Fruit fly (Drosophila melanogaster) whole organism, larva: Measurements from ENCODE around the gene scu.

Experiments used
- noc ChIP-seq: fragments of 200-800 bp; sonication (Bioruptor generic); optimal IDR thresholded peaks from 3 replicates; lab custom pipeline; 2019; ENCODE audit warnings: missing biosample characterization, mild to moderate bottlenecking, missing genetic modification characterization, moderate library complexity

Gene scu

DNA sequence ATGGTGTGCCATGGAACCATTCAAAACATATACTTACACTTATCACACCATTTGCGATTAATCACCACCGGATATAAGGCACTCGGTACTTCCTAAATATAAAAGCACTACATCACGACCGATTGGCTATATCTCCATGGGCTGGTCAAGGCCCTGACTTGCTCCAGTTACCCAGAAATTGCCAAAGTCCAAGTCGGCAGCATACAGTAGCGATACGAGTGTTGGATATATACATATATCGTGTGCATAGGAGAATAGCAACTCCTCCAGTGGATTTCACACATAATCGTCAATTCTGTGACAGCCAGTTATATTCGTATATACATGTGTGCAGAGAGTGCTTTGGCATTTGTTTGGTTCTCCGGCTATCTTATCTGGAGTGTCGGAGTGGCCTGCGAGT, 3.1 kb downstream of the scu start:
- TF ChIP-seq noc (tag; lab: Kevin White, UChicago) = no peak

DNA sequence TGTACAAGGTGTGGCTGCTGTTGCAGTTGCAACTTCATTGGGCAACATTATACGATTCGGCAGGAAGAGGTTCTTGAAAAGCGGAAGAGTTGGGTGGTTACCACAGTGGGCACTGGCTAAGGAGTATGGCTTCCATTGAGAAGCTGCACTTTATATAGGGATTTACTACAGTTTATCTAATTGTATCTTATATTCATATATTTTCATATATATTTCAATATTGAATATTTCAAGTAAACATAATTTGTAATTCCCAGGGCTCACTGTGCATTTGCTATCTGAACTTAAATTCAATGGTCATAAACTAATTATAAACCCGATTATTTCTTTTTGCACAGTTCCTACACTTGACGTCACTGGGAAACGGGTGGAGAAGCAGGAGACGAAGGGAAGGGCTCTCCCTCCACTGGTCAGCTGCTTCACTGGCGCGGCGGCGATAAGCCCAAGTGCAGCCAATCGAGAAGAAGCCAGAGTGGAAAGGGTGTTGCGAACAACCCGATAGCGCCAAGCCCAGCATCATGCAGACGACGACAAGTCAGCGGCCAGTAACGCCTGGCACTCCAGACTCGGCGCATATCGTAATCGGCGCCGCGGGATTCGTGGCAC, 3.8 kb downstream of the scu start:
- peak; percentile 87 for TF ChIP-seq noc (tag; lab: Kevin White, UChicago)

DNA sequence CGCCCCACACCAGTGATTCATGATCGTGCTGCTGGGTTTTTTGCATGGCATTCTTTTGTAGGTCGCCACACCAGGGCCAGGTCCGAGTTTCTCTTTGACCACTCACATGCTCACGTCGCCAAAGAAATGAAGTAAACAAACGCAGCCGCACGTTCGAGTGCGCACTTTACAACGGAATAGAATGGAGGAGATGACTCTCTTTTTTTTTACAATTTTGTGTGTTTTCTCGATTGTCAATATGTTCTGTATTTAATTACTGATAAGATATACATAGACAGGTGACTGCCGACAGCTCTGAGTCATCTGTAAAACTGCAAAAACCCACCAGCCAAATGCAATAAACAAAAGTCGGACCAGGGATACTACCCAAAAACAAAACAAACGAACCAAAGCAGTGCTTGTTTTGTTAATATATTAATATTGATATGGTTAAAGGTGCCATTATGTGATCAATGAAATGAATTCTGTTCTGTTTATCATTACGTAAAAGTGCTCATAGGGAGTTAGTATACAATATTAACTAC, 9.1 kb downstream of the scu start:
- TF ChIP-seq noc (tag; lab: Kevin White, UChicago) = no peak

DNA sequence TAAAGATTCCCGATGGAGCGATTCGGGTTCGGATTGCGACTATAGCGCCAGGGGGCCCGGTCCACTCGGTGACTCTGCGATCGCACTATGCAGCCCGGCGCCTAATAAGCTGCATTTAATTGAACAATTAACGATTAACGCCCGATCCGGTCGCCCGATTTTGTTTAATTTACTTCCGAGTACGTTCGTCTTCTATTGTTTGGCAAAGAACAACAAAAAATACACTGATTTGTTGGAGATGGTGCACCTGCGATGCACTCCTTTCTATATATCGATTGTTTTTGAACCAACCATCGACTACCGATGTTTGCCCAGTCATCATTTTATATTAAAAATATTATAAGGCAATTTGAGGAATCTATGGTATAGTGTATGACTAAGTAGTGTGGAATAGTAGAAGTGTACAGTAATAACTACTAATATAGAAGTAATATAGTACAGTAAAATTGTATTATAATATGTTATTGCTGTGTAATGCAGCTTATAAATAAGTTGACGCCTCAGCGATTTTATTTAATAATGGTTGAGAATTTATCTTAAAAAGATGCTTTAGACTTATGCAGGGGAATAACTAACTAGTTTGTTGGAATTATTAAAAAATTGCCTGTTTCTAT, 10.1 kb downstream of the scu start, which contains the start of gene Mvb12:
Mvb12 (minus strand) TSS at position 217 of the 614 bp plus-strand sequence.
- peak; percentile 21 for TF ChIP-seq noc (tag; lab: Kevin White, UChicago)

dm6 chrX:18101778-18102177, 10.7 kb downstream of the scu start, which contains the start of gene Taf8:
Gene Taf8, plus strand, starts transcription at chrX:18101970.
- no peak for TF ChIP-seq noc (tag; lab: Kevin White, UChicago)

DNA sequence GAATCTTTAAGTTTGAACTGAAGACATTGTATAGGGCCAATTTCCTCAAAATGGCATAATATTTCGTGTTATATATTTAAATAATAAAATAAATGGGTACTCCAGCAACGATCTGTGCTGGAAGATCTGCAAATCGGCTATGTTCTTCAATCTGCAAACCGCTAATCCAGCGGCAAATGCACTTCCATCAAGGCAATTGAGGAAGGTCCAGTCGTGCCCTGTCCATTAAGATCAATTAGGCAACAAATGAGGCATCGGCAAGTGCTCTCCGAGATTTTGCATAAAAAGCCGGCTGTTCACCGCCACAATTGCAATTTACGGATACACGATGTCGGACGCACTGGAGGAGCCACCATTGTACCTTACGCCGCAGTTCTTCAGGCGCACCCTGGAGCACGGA, 12.3 kb downstream of the scu start, which contains the start of gene CG7135:
CG7135 (plus strand) TSS at position 301 of the 400 bp plus-strand sequence.
- TF ChIP-seq noc (tag; lab: Kevin White, UChicago) = no peak

DNA sequence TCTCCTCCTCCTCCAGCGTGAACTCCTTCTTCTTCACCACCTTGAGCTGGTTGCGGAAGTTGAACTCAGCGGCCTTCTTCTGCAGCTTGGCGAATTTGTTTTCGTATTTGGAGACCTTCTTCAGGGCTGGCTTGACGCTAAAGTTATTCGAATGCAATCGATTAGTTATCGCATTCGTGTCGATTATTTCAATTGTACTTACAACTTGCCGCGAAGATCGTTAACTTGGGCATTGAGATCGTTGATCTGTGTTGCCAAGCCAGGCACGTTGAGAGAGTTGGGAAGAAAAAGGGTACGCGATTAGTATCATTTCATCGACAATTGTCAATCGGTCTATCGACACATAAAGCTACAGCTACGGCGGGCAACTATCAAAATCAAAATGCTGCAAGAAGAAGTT, 15.6 kb downstream of the scu start:
- no peak for TF ChIP-seq noc (tag; lab: Kevin White, UChicago)

dm6 chrX:18108676-18109075, 17.6 kb downstream of the scu start:
- TF ChIP-seq noc (tag; lab: Kevin White, UChicago) = no peak

DNA sequence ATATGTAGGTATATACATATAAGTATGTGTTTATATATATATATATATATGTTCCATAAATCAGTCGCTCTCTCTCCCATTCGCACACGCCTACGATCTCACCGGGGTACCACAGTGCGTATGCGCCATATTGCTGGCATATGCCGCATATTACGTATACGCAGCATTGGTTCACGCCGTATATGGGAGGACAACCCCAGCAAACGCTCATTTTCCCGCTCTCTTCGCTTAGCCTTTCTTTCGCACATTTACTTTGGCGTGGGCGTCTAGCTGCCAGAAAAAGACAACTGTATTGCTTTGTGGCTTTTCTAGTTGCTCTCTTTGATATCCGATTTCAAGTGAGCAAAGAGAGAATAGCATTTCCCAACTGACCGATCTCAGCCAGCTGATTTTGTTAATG, 23.7 kb downstream of the scu start:
- TF ChIP-seq noc (tag; lab: Kevin White, UChicago) = no peak

DNA sequence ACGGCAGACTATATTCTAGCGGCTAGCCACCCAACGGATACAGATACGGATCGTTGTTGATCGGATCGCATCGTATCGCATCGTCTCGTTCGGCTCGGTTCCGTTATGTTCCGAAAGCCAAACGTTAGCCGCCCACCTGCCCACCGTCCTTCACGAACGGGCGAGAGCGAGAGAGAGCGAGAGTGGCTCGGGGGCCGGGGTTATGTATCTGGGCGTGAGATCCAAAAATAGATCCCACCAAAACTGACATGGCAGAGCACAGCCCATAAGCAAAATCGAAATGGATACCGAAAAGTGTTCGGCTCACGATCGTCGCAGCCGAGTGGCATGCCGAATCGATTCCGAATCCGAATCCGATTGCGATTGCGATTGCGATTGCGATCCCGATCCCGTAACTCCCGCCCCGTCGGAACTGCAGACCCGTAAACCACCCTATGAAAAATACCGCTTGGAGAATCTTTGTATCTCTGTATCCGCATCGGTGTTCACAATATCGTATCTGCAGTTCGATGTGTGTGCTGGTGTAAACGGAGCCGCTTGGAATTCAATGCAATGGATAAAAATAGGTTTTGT, 25.8 kb downstream of the scu start, which contains the start of gene wupA:
wupA (minus strand) TSS at position 112 of the 573 bp plus-strand sequence.
- no peak for TF ChIP-seq noc (tag; lab: Kevin White, UChicago)

- no peak for TF ChIP-seq noc (tag; lab: Kevin White, UChicago)
Observed at dm6 chrX:18118519-18118918, 27.5 kb downstream of the scu start.

- TF ChIP-seq noc (tag; lab: Kevin White, UChicago) = no peak
Observed at dm6 chrX:18125520-18125919, 34.5 kb downstream of the scu start.

DNA sequence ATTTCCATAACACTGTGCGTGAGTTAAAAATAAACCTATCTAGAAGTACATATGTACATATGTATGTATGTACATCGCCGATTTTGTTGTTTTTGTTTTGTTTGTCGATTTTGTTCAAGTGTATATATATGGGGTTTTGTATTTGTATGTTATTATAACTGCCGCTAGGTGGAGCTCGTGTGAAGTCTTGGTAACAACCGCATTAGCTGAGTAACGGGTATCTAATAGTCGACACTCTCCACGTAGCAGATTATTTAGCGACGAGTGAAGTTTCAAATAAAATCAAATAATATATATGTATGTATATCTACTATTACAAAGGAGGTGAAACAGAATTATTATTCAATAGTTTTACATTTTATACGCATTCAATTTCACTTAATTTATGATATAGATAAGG, 38.2 kb downstream of the scu start:
- TF ChIP-seq noc (tag; lab: Kevin White, UChicago) = no peak

DNA sequence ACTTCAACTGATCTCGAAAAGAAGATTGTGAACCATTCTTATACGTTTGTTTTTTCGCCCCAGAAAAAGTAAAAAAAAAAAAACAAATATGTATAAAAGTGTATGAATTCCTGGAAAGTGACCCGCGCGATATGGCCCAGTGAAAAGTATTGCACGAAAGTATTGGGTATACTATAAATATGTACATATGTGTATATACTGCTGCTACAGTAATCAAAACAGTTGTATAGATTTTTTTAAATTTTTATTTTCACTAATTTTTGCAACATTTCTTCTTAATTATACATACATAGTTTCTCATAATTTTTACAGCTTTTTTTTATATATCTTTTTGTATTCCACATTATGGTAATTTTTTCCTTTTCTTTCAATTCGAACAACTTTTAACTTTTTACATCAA, 39.1 kb downstream of the scu start, which contains the start of gene CG43133:
CG43133 (minus strand) TSS at position 11 of the 400 bp plus-strand sequence.
- no peak for TF ChIP-seq noc (tag; lab: Kevin White, UChicago)

dm6 chrX:18136059-18136458, 45.0 kb downstream of the scu start:
- TF ChIP-seq noc (tag; lab: Kevin White, UChicago) = no peak
